Worm (Caenorhabditis elegans) whole organism, mixed stage, embryonic: Measurements from ENCODE around the gene C07A9.13.

ENCODE experiments used
- hlh-1 ChIP-seq: fragments of 150-350 bp; optimal IDR thresholded peaks from 2 replicates; lab custom pipeline; 2014; ENCODE audit warnings: missing biosample characterization, missing genetic modification reagents, missing genetic modification characterization
- lin-13 ChIP-seq: fragments of 150-350 bp; optimal IDR thresholded peaks from 2 replicates; lab custom pipeline; 2014; ENCODE audit warnings: missing biosample characterization, missing genetic modification characterization
- lsy-2 ChIP-seq: fragments of 150-350 bp; optimal IDR thresholded peaks from 2 replicates; lab custom pipeline; 2014; ENCODE audit warnings: missing biosample characterization, missing genetic modification characterization
- mab-5 ChIP-seq: fragments of 150-350 bp; optimal IDR thresholded peaks from 2 replicates; lab custom pipeline; 2014; ENCODE audit warnings: missing biosample characterization, missing genetic modification characterization
- mep-1 ChIP-seq: fragments of 150-350 bp; optimal IDR thresholded peaks from 2 replicates; lab custom pipeline; 2017; ENCODE audit warnings: missing biosample characterization, missing genetic modification reagents, missing genetic modification characterization, inconsistent platforms
- nhr-12 ChIP-seq: fragments of 150-350 bp; optimal IDR thresholded peaks from 2 replicates; lab custom pipeline; 2014; ENCODE audit warnings: missing biosample characterization, missing genetic modification characterization
- nhr-237 ChIP-seq: fragments of 150-350 bp; optimal IDR thresholded peaks from 2 replicates; lab custom pipeline; 2014; ENCODE audit warnings: missing biosample characterization, missing genetic modification characterization
- nhr-76 ChIP-seq: sonication (generic microtip); optimal IDR thresholded peaks from 2 replicates; lab custom pipeline; 2017; ENCODE audit warnings: missing biosample characterization, missing genetic modification characterization
- snpc-4 ChIP-seq: fragments of 150-350 bp; optimal IDR thresholded peaks from 2 replicates; lab custom pipeline; 2014; ENCODE audit warnings: missing biosample characterization, missing genetic modification characterization
- unc-39 ChIP-seq: fragments of 150-350 bp; optimal IDR thresholded peaks from 2 replicates; lab custom pipeline; 2014; ENCODE audit warnings: missing biosample characterization, missing genetic modification characterization
- unc-62 ChIP-seq: fragments of 150-350 bp; optimal IDR thresholded peaks from 2 replicates; lab custom pipeline; 2014; ENCODE audit warnings: missing biosample characterization, missing genetic modification reagents, missing genetic modification characterization
- zip-8 ChIP-seq: fragments of 150-350 bp; optimal IDR thresholded peaks from 2 replicates; lab custom pipeline; 2014; ENCODE audit warnings: missing biosample characterization, missing genetic modification characterization
- ztf-11 ChIP-seq: fragments of 150-350 bp; optimal IDR thresholded peaks from 2 replicates; lab custom pipeline; 2014; ENCODE audit warnings: missing biosample characterization, missing genetic modification characterization

- TF ChIP-seq lin-13 (tag; lab: Kevin White, UChicago) (no peak), mep-1 (tag; lab: Kevin White, UChicago) (no peak), unc-62 (no peak), unc-39 (tag; lab: Kevin White, UChicago) (no peak), nhr-12 (tag; lab: Kevin White, UChicago) (no peak), nhr-237 (tag; lab: Kevin White, UChicago) (no peak), ztf-11 (tag; lab: Kevin White, UChicago) (no peak), hlh-1 (tag; lab: Kevin White, UChicago) (no peak), snpc-4 (tag; lab: Kevin White, UChicago) (no peak), mab-5 (tag; lab: Kevin White, UChicago) (no peak), nhr-76 (no peak), lsy-2 (no peak), zip-8 (tag; lab: Kevin White, UChicago) (no peak)
Observed at ce11 chrIII:9696417-9696816, 15.3 kb upstream of the C07A9.13 start, which contains the start of gene bud-31.
